Worm (Caenorhabditis elegans) whole organism, L2 larva: Measurements from ENCODE around the gene F44G4.5.

ENCODE experiments used
- ama-1 ChIP-seq: fragments of 150-350 bp; optimal IDR thresholded peaks from 2 replicates; lab custom pipeline; 2018; ENCODE audit warnings: inconsistent platforms
- crh-2 ChIP-seq: sonication (generic microtip); optimal IDR thresholded peaks from 2 replicates; lab custom pipeline; 2017; ENCODE audit warnings: missing biosample characterization, missing genetic modification characterization
- dmd-4 ChIP-seq: sonication (generic microtip); optimal IDR thresholded peaks from 2 replicates; lab custom pipeline; 2017; ENCODE audit warnings: missing biosample characterization, missing genetic modification characterization
- elt-1 ChIP-seq: fragments of 150-350 bp; optimal IDR thresholded peaks from 2 replicates; lab custom pipeline; 2014; ENCODE audit warnings: missing biosample characterization, missing genetic modification characterization
- lin-11 ChIP-seq: fragments of 150-350 bp; sonication (generic microtip); optimal IDR thresholded peaks from 2 replicates; lab custom pipeline; 2014; ENCODE audit warnings: missing biosample characterization, missing genetic modification characterization, inconsistent platforms, mixed read lengths
- lin-13 ChIP-seq: fragments of 150-350 bp; optimal IDR thresholded peaks from 2 replicates; lab custom pipeline; 2014; ENCODE audit warnings: missing biosample characterization, missing genetic modification reagents, missing genetic modification characterization
- peb-1 ChIP-seq: fragments of 150-350 bp; optimal IDR thresholded peaks from 2 replicates; lab custom pipeline; 2014; ENCODE audit warnings: missing biosample characterization, missing genetic modification characterization
- sem-4 ChIP-seq: fragments of 150-350 bp; optimal IDR thresholded peaks from 2 replicates; lab custom pipeline; 2014; ENCODE audit warnings: missing biosample characterization, missing genetic modification reagents, missing genetic modification characterization
- unc-39 ChIP-seq: fragments of 150-350 bp; optimal IDR thresholded peaks from 2 replicates; lab custom pipeline; 2014; ENCODE audit warnings: missing biosample characterization, missing genetic modification characterization
- unc-62 ChIP-seq: fragments of 150-350 bp; optimal IDR thresholded peaks from 2 replicates; lab custom pipeline; 2014; ENCODE audit warnings: missing biosample characterization, missing genetic modification reagents, missing genetic modification characterization

ce11 chrII:9041306-9041705 is 41.1 kb upstream of the F44G4.5 start, which contains the start of gene F37B12.3:
- no peak for TF ChIP-seq unc-62 (GFP tag; lab: Kevin White, UChicago)
- no peak for TF ChIP-seq lin-11 (tag; lab: Kevin White, UChicago)
- no peak for TF ChIP-seq ama-1 (lab: Kevin White, UChicago)
- TF ChIP-seq sem-4 (tag; lab: Kevin White, UChicago) = no peak
- no peak for TF ChIP-seq unc-39 (tag; lab: Kevin White, UChicago)
- TF ChIP-seq crh-2 (tag; lab: Kevin White, UChicago) = no peak
- TF ChIP-seq elt-1 = no peak
- TF ChIP-seq lin-13 = no peak
- TF ChIP-seq dmd-4 (tag; lab: Kevin White, UChicago) = no peak
- no peak for TF ChIP-seq peb-1 (tag; lab: Kevin White, UChicago)
